Fruit fly (Drosophila melanogaster) whole organism, wandering third instar larva: Measurements from ENCODE around the gene Use1.

Source experiments
- Abd-B ChIP-seq: fragments of >200 bp; optimal IDR thresholded peaks from 2 replicates; lab custom pipeline; 2017; ENCODE audit warnings: missing biosample characterization, missing genetic modification characterization
- CG32264 ChIP-seq: fragments of 200-800 bp; sonication (Bioruptor generic); optimal IDR thresholded peaks from 2 replicates; lab custom pipeline; 2016; ENCODE audit warnings: missing biosample characterization, missing genetic modification characterization
- CrebA ChIP-seq: fragments of 200-800 bp; sonication (Bioruptor generic); optimal IDR thresholded peaks from 2 replicates; lab custom pipeline; 2016; ENCODE audit warnings: missing biosample characterization, mild to moderate bottlenecking, missing genetic modification characterization, borderline replicate concordance
- Dif ChIP-seq: fragments of 200-275, 200-300 bp; sonication (Bioruptor generic); optimal IDR thresholded peaks from 2 replicates; lab custom pipeline; 2018; ENCODE audit warnings: missing biosample characterization, missing genetic modification characterization; ENCODE audit not compliant: partially characterized antibody
- HLH106 ChIP-seq: fragments of 200-800 bp; optimal IDR thresholded peaks from 3 replicates; lab custom pipeline; 2019; ENCODE audit warnings: missing biosample characterization, mild to moderate bottlenecking, missing genetic modification characterization, moderate library complexity
- Hnf4 ChIP-seq: fragments of 200-800 bp; sonication (Bioruptor generic); optimal IDR thresholded peaks from 2 replicates; lab custom pipeline; 2016; ENCODE audit warnings: missing biosample characterization, mild to moderate bottlenecking, missing genetic modification characterization
- Hr78 ChIP-seq: fragments of >200 bp; optimal IDR thresholded peaks from 2 replicates; lab custom pipeline; 2017; ENCODE audit warnings: missing biosample characterization, missing genetic modification characterization
- Jra ChIP-seq: sonication (Bioruptor generic); optimal IDR thresholded peaks from 2 replicates; lab custom pipeline; 2016; ENCODE audit warnings: missing biosample characterization, missing genetic modification characterization
- Mio ChIP-seq: sonication (Bioruptor generic); optimal IDR thresholded peaks from 2 replicates; lab custom pipeline; 2016; ENCODE audit warnings: missing biosample characterization, missing genetic modification characterization
- N ChIP-seq: fragments of >200 bp; optimal IDR thresholded peaks from 2 replicates; lab custom pipeline; 2018; ENCODE audit warnings: missing biosample characterization, missing external identifiers, missing genetic modification characterization
- OdsH ChIP-seq: fragments of 200-800 bp; sonication (Bioruptor generic); optimal IDR thresholded peaks from 2 replicates; lab custom pipeline; 2016; ENCODE audit warnings: missing biosample characterization, mild to moderate bottlenecking, missing genetic modification characterization
- Rel ChIP-seq, 2 experiments: fragments of 200-800 bp; sonication (Bioruptor generic) in 1 of 2; optimal IDR thresholded peaks; 2 replicates in 1 of 2; 3 replicates in 1 of 2; lab custom pipeline; 2016 to 2019; ENCODE audit warnings: mild to moderate bottlenecking in 2 of 2, missing biosample characterization in 2 of 2, missing genetic modification characterization in 2 of 2, moderate library complexity in 1 of 2
- Vsx2 ChIP-seq: fragments of 200-300, 225-300 bp; sonication (Bioruptor generic); optimal IDR thresholded peaks from 2 replicates; lab custom pipeline; 2018; ENCODE audit warnings: missing biosample characterization, missing genetic modification characterization; ENCODE audit not compliant: partially characterized antibody
- br ChIP-seq: fragments of 200-800 bp; sonication (Bioruptor generic); optimal IDR thresholded peaks from 2 replicates; lab custom pipeline; 2016; ENCODE audit warnings: missing biosample characterization, missing genetic modification characterization
- brk ChIP-seq: fragments of 200-800 bp; sonication (Bioruptor generic); optimal IDR thresholded peaks from 2 replicates; lab custom pipeline; 2016; ENCODE audit warnings: missing biosample characterization, mild to moderate bottlenecking, missing genetic modification characterization
- dl ChIP-seq, 2 experiments: fragments of 175-275, 200-275 bp in 1 of 2; fragments of 200-275 bp in 1 of 2; sonication (Bioruptor generic); optimal IDR thresholded peaks; lab custom pipeline; 2018; ENCODE audit warnings: mild to moderate bottlenecking in 2 of 2, missing biosample characterization in 2 of 2, missing genetic modification characterization in 2 of 2, moderate library complexity in 2 of 2; ENCODE audit not compliant: partially characterized antibody in 2 of 2, insufficient read depth in 1 of 2
- dmrt93B ChIP-seq: fragments of 200-800 bp; sonication (Bioruptor generic); optimal IDR thresholded peaks from 2 replicates; lab custom pipeline; 2018; ENCODE audit warnings: missing biosample characterization, mild to moderate bottlenecking, missing genetic modification characterization
- dsf ChIP-seq: sonication (Bioruptor generic); optimal IDR thresholded peaks from 2 replicates; lab custom pipeline; 2016; ENCODE audit warnings: missing biosample characterization, missing genetic modification characterization, borderline replicate concordance
- ey ChIP-seq: fragments of 200-800 bp; sonication (Bioruptor generic); optimal IDR thresholded peaks from 2 replicates; lab custom pipeline; 2016; ENCODE audit warnings: missing biosample characterization, missing genetic modification characterization
- foxo ChIP-seq, 2 experiments: fragments of 200-800 bp; sonication (Bioruptor generic); optimal IDR thresholded peaks; 2 replicates in 1 of 2; 3 replicates in 1 of 2; lab custom pipeline; 2016 to 2017; ENCODE audit warnings: missing biosample characterization in 2 of 2, missing genetic modification characterization in 2 of 2
- fru ChIP-seq: fragments of 200-800 bp; sonication (Bioruptor generic); optimal IDR thresholded peaks from 3 replicates; lab custom pipeline; 2016; ENCODE audit warnings: missing biosample characterization, mild to moderate bottlenecking, missing genetic modification characterization
- h ChIP-seq: fragments of 200-800 bp; sonication (Bioruptor generic); optimal IDR thresholded peaks from 3 replicates; lab custom pipeline; 2016; ENCODE audit warnings: missing biosample characterization, mild to moderate bottlenecking, missing genetic modification characterization
- jim ChIP-seq: fragments of 175-275, 200-325 bp; sonication (Bioruptor generic); optimal IDR thresholded peaks from 2 replicates; lab custom pipeline; 2016; ENCODE audit warnings: missing biosample characterization, mild to moderate bottlenecking, missing genetic modification characterization
- lola ChIP-seq: fragments of >200 bp; optimal IDR thresholded peaks from 2 replicates; lab custom pipeline; 2017; ENCODE audit warnings: missing biosample characterization, missing genetic modification characterization
- rgr ChIP-seq: fragments of 200-800 bp; sonication (Bioruptor generic); optimal IDR thresholded peaks from 3 replicates; lab custom pipeline; 2016; ENCODE audit warnings: missing biosample characterization, mild to moderate bottlenecking, missing genetic modification characterization
- sage ChIP-seq: fragments of 200-800 bp; sonication (Bioruptor generic); optimal IDR thresholded peaks from 2 replicates; lab custom pipeline; 2016; ENCODE audit warnings: missing biosample characterization, mild to moderate bottlenecking, missing genetic modification characterization
- sv ChIP-seq: fragments of 200-800 bp; sonication (Bioruptor generic); optimal IDR thresholded peaks from 3 replicates; lab custom pipeline; 2016; ENCODE audit warnings: missing biosample characterization, missing genetic modification characterization
- usp ChIP-seq: fragments of >200 bp; optimal IDR thresholded peaks from 2 replicates; lab custom pipeline; 2017; ENCODE audit warnings: missing biosample characterization, missing genetic modification characterization

Gene Use1

DNA sequence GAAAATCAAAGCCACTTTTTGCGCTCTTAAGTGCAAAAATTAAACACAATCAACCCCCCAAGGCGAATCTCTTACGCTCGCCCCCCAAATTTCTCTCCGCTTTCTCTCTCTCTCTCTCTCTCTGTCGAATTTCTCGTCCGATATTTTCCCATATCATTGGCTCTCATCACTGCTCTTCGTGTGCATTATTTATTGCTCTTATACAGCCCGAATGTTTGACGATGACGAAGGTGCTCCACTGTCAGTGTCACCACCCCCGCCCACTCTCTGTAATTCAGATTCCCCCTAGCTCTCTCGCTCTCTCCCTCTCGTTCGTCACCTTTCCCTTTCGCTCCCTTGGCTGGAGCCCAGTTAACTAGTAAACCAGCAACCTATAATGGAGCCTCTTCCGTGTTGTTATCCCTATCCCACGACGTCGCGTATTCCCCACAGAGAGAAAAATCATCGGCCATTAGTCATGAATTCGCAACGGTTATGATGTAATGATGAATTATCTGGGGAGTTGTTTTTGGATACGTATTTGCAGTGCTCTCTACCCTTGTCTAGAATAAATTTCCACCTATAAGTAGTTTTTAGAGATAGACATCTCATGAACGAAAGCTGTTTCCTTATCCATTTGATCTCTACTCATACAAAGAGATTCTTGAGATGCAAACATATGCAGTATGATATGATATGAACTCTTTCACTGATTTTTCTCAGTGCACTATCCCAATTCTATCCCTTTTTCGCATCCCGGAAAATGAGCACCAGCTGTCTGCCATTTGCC is 9.1 kb downstream of the Use1 start:
- TF ChIP-seq dsf (no peak), dl (GFP tag; optimal IDR thresholded peaks at IDR 0.05; lab: Kevin White, UChicago; ENCODE audit: insufficient read depth in 1 of 2, partially characterized antibody in 2 of 2) (peak in 1 of 2 experiments; percentile 19), Mio (GFP tag; lab: Kevin White, UChicago) (no peak), dmrt93B (GFP tag; lab: Kevin White, UChicago) (no peak), CG32264 (no peak), brk (GFP tag; lab: Kevin White, UChicago) (no peak), sv (GFP tag; lab: Kevin White, UChicago) (no peak), HLH106 (tag; lab: Kevin White, UChicago) (no peak), lola (GFP tag; lab: Kevin White, UChicago) (no peak), jim (no peak), Dif (GFP tag; lab: Kevin White, UChicago) (peak; percentile 6), Hr78 (GFP tag; lab: Kevin White, UChicago) (no peak), h (GFP tag; lab: Kevin White, UChicago) (no peak), br (GFP tag; lab: Kevin White, UChicago) (no peak)

DNA sequence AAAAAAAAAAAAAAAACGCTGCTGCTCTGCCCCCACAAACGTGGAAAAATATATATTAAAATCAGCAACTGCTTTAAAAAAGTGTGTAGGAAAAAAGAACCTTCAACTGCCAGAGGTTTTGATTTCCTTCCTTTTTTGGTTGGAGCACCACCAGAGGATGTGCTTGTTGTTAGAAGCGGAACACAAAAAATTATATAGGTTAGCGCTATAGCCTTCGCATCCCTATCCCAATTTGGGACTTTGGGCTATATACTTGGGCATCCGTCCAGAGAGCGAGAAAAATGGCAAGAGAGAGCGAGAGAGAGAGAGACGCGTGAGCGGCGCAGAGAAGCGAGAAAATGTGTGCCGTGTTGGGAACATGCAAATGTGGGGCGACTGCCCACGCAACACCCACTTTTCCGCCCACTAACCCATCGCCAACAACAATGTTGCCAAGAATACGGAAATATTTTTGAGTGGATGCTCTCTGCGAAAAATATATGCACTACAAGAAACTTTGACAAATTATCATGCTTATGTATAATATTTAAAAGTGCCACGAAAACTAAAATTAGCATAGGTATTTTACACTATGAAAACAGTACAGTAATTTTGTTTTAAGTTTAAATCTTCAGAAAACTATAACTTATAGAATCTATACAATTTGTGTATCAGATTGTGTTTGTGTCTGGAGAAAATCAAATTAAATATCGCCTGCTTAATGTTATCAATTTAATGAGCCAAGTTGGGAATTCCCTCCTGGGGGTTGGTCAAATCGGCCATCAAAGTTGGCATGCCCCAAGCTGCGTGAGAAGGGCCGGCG is 9.9 kb downstream of the Use1 start:
- TF ChIP-seq dl (GFP tag; optimal IDR thresholded peaks at IDR 0.05; lab: Kevin White, UChicago; ENCODE audit: insufficient read depth in 1 of 2, partially characterized antibody in 2 of 2): peak in 1 of 2 experiments; percentile 26
- TF ChIP-seq h (GFP tag; lab: Kevin White, UChicago): peak; percentile 6
- peak in 1 of 2 experiments; percentile 37 for TF ChIP-seq foxo (GFP tag; optimal IDR thresholded peaks at IDR 0.05; lab: Kevin White, UChicago)
- TF ChIP-seq Dif (GFP tag; lab: Kevin White, UChicago): peak; percentile 21
- no peak for TF ChIP-seq brk (GFP tag; lab: Kevin White, UChicago)
- peak; percentile 24 for TF ChIP-seq fru
- TF ChIP-seq CrebA (GFP tag; lab: Kevin White, UChicago): no peak
- no peak for TF ChIP-seq Vsx2 (GFP tag; lab: Kevin White, UChicago)
- peak; percentile 11 for TF ChIP-seq HLH106 (tag; lab: Kevin White, UChicago)
- TF ChIP-seq, all 38 proteins: peak for 6

DNA sequence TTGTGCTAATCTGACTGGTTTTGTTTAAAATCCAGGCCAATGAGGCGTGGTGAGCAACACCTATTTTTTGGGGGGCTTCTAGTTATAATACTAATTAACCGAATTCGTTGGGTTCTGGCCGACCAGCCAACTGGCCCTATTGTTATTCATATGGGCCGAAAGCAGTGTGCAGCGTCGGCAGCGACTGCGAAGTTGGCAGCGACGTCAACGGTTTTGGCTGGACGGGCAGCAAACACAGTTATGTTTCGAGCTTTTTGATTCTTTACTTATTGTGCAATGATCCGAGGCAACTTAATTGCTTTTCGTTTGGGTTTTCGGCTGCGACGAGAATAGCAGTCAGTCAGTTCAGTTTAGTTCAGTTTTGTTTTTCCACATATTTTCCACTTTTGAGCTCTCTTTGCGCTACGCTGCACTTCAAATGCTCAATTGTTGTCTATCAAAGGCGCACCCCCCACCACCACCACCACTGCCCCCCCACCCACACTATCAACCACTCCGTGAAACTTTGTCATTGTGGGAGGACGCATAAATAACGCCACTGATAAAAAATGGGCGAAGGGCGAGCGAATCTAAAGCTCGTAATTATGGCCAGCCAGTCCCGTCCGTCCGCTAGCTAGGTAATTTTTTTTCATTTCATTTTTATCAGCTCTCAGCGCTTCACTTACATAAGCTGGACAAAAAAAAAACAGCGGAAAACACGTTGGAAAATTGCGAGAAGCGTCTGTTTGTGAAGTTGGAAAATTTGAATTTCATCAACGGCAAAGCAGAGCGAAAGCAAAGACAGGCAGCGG is 10.8 kb downstream of the Use1 start:
- TF ChIP-seq sv (GFP tag; lab: Kevin White, UChicago) (peak; percentile 4), Jra (GFP tag; lab: Kevin White, UChicago) (no peak)

DNA sequence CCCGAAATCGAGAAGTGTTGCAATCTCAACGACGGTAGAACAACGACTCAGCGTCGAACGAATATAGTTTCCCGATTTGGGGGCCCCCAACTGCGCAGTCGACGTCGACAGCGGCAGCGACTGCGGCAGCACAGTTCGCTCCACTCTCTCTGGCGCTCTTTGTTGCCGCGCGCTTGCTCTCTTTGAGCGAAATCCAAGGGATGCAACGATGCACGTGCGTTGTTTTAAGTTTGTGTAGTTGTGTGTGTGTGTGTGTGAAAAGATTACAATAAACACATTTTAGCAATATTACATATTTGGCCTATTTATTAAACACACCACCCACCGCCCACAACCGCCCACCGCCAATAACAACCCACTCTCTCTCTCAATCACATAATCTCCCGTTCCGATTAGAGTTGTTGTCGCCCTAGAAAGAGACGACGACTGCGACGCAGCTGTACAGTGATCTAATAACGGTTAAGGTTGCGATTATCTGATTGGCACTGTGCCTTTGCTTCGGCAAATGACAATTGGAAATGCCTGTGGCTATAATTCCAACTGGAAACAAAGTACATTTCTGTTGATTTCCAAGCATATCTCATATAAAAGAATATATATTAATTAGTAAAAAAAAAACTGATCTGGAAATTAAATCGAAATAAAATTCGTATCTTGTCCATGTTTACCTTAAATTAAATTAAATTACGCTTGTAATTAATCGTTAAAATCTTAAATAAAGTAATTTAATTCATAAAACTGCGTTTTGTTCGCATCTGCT is 11.5 kb downstream of the Use1 start:
- TF ChIP-seq ey (GFP tag; lab: Kevin White, UChicago) (no peak), Dif (GFP tag; lab: Kevin White, UChicago) (peak; percentile 75), usp (GFP tag; lab: Kevin White, UChicago) (no peak), Hr78 (GFP tag; lab: Kevin White, UChicago) (no peak), brk (GFP tag; lab: Kevin White, UChicago) (no peak), sage (GFP tag; lab: Kevin White, UChicago) (no peak), Mio (GFP tag; lab: Kevin White, UChicago) (no peak), rgr (GFP tag; lab: Kevin White, UChicago) (no peak), Rel (GFP tag; optimal IDR thresholded peaks at IDR 0.05; lab: Kevin White, UChicago) (no peak), Rel (tag; optimal IDR thresholded peaks at IDR 0.05; lab: Kevin White, UChicago) (no peak), N (GFP tag; lab: Kevin White, UChicago) (no peak), Hnf4 (GFP tag; lab: Kevin White, UChicago) (no peak), dl (GFP tag; optimal IDR thresholded peaks at IDR 0.05; lab: Kevin White, UChicago; ENCODE audit: insufficient read depth in 1 of 2, partially characterized antibody in 2 of 2) (peak; percentile 62 to 69), sv (GFP tag; lab: Kevin White, UChicago) (no peak), OdsH (GFP tag; lab: Kevin White, UChicago) (no peak), Abd-B (no peak), jim (no peak)
